Worm (Caenorhabditis elegans) whole organism, young adult: ENCODE data around the gene T09A12.8.

Experiments
- B0336.3 ChIP-seq: fragments of 200-800 bp; sonication (Bioruptor generic); IDR thresholded peaks from 2 replicates; pipeline ENCODE4 v1.3.6; 2022; ENCODE audit warnings: missing genetic modification characterization, missing compliant biosample characterization
- C06A6.2 ChIP-seq: fragments of 200-800 bp; sonication (Bioruptor generic); conservative IDR thresholded peaks from 2 replicates; pipeline ENCODE4 v1.3.6; 2022; ENCODE audit warnings: missing genetic modification characterization, missing compliant biosample characterization
- F10E7.11 ChIP-seq: sonication (generic microtip); optimal IDR thresholded peaks from 2 replicates; lab custom pipeline; 2017; ENCODE audit warnings: mild to moderate bottlenecking, missing genetic modification characterization, moderate library complexity, missing compliant biosample characterization
- F22D6.2 ChIP-seq: sonication (generic microtip); optimal IDR thresholded peaks from 2 replicates; lab custom pipeline; 2016; ENCODE audit warnings: mild to moderate bottlenecking, missing genetic modification characterization, missing compliant biosample characterization
- F55B11.4 ChIP-seq: sonication (generic microtip); optimal IDR thresholded peaks from 2 replicates; lab custom pipeline; 2016; ENCODE audit warnings: missing compliant biosample characterization, missing genetic modification characterization, borderline replicate concordance; ENCODE audit not compliant: insufficient read depth
- K11D2.4 ChIP-seq: fragments of 200-800 bp; sonication (Bioruptor generic); IDR thresholded peaks from 2 replicates; pipeline ENCODE4 v1.3.6; 2022; ENCODE audit warnings: missing genetic modification reagents, missing genetic modification characterization, missing compliant biosample characterization
- Y53F4B.3 ChIP-seq: fragments of 200-800 bp; sonication (Bioruptor generic); IDR thresholded peaks from 2 replicates; pipeline ENCODE4 v1.3.6; 2022; ENCODE audit warnings: missing genetic modification reagents, missing genetic modification characterization, missing compliant biosample characterization
- ZK185.1 ChIP-seq: sonication (generic microtip); optimal IDR thresholded peaks from 2 replicates; lab custom pipeline; 2016; ENCODE audit warnings: mild to moderate bottlenecking, missing genetic modification characterization, missing compliant biosample characterization; ENCODE audit not compliant: poor library complexity, severe bottlenecking
- aptf-2 ChIP-seq: fragments of 200-800 bp; sonication (Bioruptor generic); conservative IDR thresholded peaks from 2 replicates; pipeline ENCODE4 v1.3.6; 2022; ENCODE audit warnings: missing genetic modification reagents, missing genetic modification characterization, missing compliant biosample characterization
- aptf-3 ChIP-seq: fragments of 200-800 bp; sonication (Bioruptor generic); IDR thresholded peaks from 2 replicates; pipeline ENCODE4 v1.3.6; 2022; ENCODE audit warnings: missing genetic modification characterization, missing compliant biosample characterization
- athp-1 ChIP-seq: sonication (generic microtip); optimal IDR thresholded peaks from 2 replicates; lab custom pipeline; 2017; ENCODE audit warnings: mild to moderate bottlenecking, missing genetic modification characterization, missing compliant biosample characterization
- attf-3 ChIP-seq: fragments of 200-800 bp; sonication (Bioruptor generic); conservative IDR thresholded peaks from 2 replicates; pipeline ENCODE4 v1.3.6; 2022; ENCODE audit warnings: missing genetic modification reagents, missing genetic modification characterization, missing compliant biosample characterization
- attf-6 ChIP-seq: fragments of 200-800 bp; sonication (Bioruptor generic); IDR thresholded peaks from 2 replicates; pipeline ENCODE4 v1.3.6; 2022; ENCODE audit warnings: missing genetic modification reagents, missing genetic modification characterization, missing compliant biosample characterization
- bed-2 ChIP-seq: fragments of 200-800 bp; sonication (Bioruptor generic); IDR thresholded peaks from 2 replicates; pipeline ENCODE4 v1.3.6; 2022; ENCODE audit warnings: missing genetic modification reagents, missing genetic modification characterization, missing compliant biosample characterization
- ccch-3 ChIP-seq: fragments of 200-800 bp; sonication (Bioruptor generic); optimal IDR thresholded peaks from 2 replicates; lab custom pipeline; 2018; ENCODE audit warnings: mild to moderate bottlenecking, missing genetic modification characterization, missing compliant biosample characterization
- cebp-2 ChIP-seq: fragments of 200-800 bp; sonication (Bioruptor generic); IDR thresholded peaks from 2 replicates; pipeline ENCODE4 v1.3.6; 2022; ENCODE audit warnings: missing genetic modification characterization, missing compliant biosample characterization
- ceh-58 ChIP-seq: fragments of 200-800 bp; sonication (Bioruptor generic); IDR thresholded peaks from 2 replicates; pipeline ENCODE4 v1.3.6; 2022; ENCODE audit warnings: missing genetic modification characterization, missing compliant biosample characterization
- ceh-91 ChIP-seq: fragments of 200-800 bp; sonication (Bioruptor generic); IDR thresholded peaks from 2 replicates; pipeline ENCODE4 v1.3.6; 2022; ENCODE audit warnings: missing genetic modification reagents, missing genetic modification characterization, missing compliant biosample characterization
- chd-7 ChIP-seq: sonication (generic microtip); optimal IDR thresholded peaks from 2 replicates; lab custom pipeline; 2016; ENCODE audit warnings: mild to moderate bottlenecking, missing genetic modification characterization, moderate library complexity, missing compliant biosample characterization
- gei-17 ChIP-seq: fragments of 200-800 bp; sonication (Bioruptor generic); optimal IDR thresholded peaks from 2 replicates; lab custom pipeline; 2018; ENCODE audit warnings: mild to moderate bottlenecking, missing genetic modification characterization, missing compliant biosample characterization
- him-1 ChIP-seq: sonication (generic microtip); optimal IDR thresholded peaks from 2 replicates; lab custom pipeline; 2016; ENCODE audit warnings: missing genotype, missing genetic modification reagents, missing genetic modification characterization, missing compliant biosample characterization
- hlh-26 ChIP-seq: fragments of 200-800 bp; sonication (Bioruptor generic); conservative IDR thresholded peaks from 2 replicates; pipeline ENCODE4 v1.3.6; 2022; ENCODE audit warnings: missing genetic modification reagents, missing genetic modification characterization, missing compliant biosample characterization
- hmg-20 ChIP-seq: fragments of 200-800 bp; sonication (Bioruptor generic); IDR thresholded peaks from 2 replicates; pipeline ENCODE4 v1.3.6; 2022; ENCODE audit warnings: missing genetic modification reagents, missing genetic modification characterization, missing compliant biosample characterization
- hsf-1 ChIP-seq: fragments of 200-800 bp; sonication (Bioruptor generic); IDR thresholded peaks from 2 replicates; pipeline ENCODE4 v1.3.6; 2022; ENCODE audit warnings: missing genetic modification reagents, missing genetic modification characterization, missing compliant biosample characterization
- let-607 ChIP-seq, 2 experiments: fragments of 200-800 bp in 1 of 2; sonication (Bioruptor generic) in 1 of 2; sonication (generic microtip) in 1 of 2; optimal IDR thresholded peaks; 2 replicates each; lab custom pipeline; 2016 to 2018; ENCODE audit warnings: mild to moderate bottlenecking in 2 of 2, missing compliant biosample characterization in 2 of 2, missing genetic modification characterization in 2 of 2, moderate library complexity in 2 of 2, missing genotype in 1 of 2
- lin-26 ChIP-seq: fragments of 200-800 bp; sonication (Bioruptor generic); IDR thresholded peaks from 2 replicates; pipeline ENCODE4 v1.3.6; 2022; ENCODE audit warnings: missing genetic modification reagents, missing genetic modification characterization, missing compliant biosample characterization
- lin-40 ChIP-seq: sonication (generic microtip); optimal IDR thresholded peaks from 2 replicates; lab custom pipeline; 2016; ENCODE audit warnings: missing genetic modification characterization, mild to moderate bottlenecking, missing compliant biosample characterization, missing genotype, missing genetic modification reagents
- madf-3 ChIP-seq: fragments of 200-800 bp; sonication (Bioruptor generic); IDR thresholded peaks from 2 replicates; pipeline ENCODE4 v1.3.6; 2022; ENCODE audit warnings: missing genetic modification reagents, missing genetic modification characterization, missing compliant biosample characterization
- mes-4 ChIP-seq: sonication (generic microtip); optimal IDR thresholded peaks from 2 replicates; lab custom pipeline; 2016; ENCODE audit warnings: missing genotype, missing genetic modification characterization, missing compliant biosample characterization
- nhr-27 ChIP-seq: fragments of 200-800 bp; sonication (Bioruptor generic); optimal IDR thresholded peaks from 2 replicates; lab custom pipeline; 2018; ENCODE audit warnings: mild to moderate bottlenecking, missing genetic modification characterization, moderate library complexity, missing compliant biosample characterization
- somi-1 ChIP-seq: fragments of 200-800 bp; sonication (Bioruptor generic); optimal IDR thresholded peaks from 2 replicates; lab custom pipeline; 2018; ENCODE audit warnings: mild to moderate bottlenecking, missing genetic modification characterization, missing compliant biosample characterization
- tbx-9 ChIP-seq: sonication (generic microtip); optimal IDR thresholded peaks from 2 replicates; lab custom pipeline; 2016; ENCODE audit warnings: borderline replicate concordance, missing genetic modification characterization, inconsistent platforms, missing compliant biosample characterization
- unc-62 ChIP-seq: fragments of 150-350 bp; optimal IDR thresholded peaks from 2 replicates; lab custom pipeline; 2014; ENCODE audit warnings: missing biosample characterization, missing genetic modification reagents, missing genetic modification characterization

T09A12.8 gene

DNA sequence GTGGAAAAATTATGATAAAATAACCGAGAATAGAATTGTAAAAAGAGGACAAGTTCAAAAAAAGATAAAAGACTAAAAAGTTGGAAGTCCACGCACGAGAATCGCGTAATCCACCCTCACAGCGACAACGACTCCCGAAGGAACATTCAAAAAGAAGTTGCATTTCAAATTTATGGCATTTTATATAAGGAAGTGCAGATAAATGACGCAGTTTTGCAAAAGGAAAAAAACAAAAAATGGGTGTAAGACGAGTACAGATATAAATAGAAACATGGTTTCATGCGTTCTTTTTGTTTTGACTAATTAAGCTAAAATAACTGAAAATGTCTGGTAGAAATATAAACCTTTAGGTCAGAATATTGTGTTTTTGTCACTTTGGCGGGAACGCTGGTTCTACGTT, 39.7 kb upstream of the T09A12.8 start (continued):
- TF ChIP-seq athp-1 (tag; lab: Kevin White, UChicago) (no peak), C06A6.2 (no peak), ccch-3 (GFP tag; lab: Kevin White, UChicago) (no peak), gei-17 (GFP tag; lab: Kevin White, UChicago) (no peak), cebp-2 (GFP tag; lab: Robert Waterston, UW) (no peak), madf-3 (no peak)
- TF ChIP-seq, all 124 proteins: peak for 0

DNA sequence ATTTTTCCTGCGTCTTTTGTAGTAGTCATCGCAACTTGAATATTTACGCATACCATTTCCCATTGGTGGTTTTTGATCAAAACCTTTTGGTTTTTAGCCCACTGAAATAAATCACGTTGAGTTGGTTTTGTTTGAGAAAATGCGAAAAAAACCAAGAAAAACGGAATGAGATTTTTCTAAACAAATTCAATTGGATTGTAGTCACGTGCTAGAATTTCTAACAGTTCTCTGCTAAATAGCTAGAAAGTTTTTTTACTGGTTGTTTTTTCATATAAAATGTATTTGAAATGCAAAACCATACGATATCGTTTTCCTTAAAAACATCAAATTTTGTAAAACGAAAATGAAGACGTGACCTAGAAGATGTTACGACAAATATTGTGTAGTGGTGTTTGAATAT, 33.1 kb upstream of the T09A12.8 start, which contains the start of gene K07H8.12:
K07H8.12 (minus strand) TSS at position 101 of the 400 bp plus-strand sequence.
- TF ChIP-seq bed-2 (no peak), F22D6.2 (tag; lab: Kevin White, UChicago) (no peak), Y53F4B.3 (no peak), attf-6 (no peak), K11D2.4 (GFP tag; lab: Robert Waterston, UW) (no peak), somi-1 (GFP tag; lab: Kevin White, UChicago) (no peak), ceh-58 (GFP tag; lab: Robert Waterston, UW) (no peak), lin-26 (GFP tag; lab: Robert Waterston, UW) (no peak), B0336.3 (GFP tag; lab: Robert Waterston, UW) (no peak), ZK185.1 (no peak), attf-3 (GFP tag; lab: Robert Waterston, UW) (no peak), lin-40 (tag; lab: Kevin White, UChicago) (no peak), unc-62 (GFP tag; lab: Kevin White, UChicago) (no peak), mes-4 (tag; lab: Kevin White, UChicago) (no peak), F55B11.4 (tag; lab: Kevin White, UChicago) (no peak), aptf-3 (GFP tag; lab: Robert Waterston, UW) (no peak)

DNA sequence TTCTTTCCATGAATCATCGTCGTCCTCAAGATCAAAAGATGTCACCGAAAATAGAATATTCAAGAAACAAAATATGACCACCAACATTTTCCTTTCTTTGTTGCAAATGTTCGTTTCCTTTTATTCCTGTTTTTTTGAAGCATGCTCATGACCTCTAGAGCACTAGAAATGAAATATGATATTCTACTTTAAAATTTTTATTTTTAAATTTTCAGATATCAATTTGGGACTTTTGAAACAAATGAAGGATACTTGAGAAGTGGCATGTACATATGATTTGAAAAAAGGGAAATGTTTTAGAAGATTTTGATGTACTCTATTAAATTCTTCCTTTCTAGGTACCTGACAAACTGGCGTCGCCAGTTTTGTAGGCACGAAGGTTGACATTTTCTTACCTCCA, 31.7 kb upstream of the T09A12.8 start, which contains the start of gene K07H8.11:
K07H8.11 (minus strand) TSS at position 101 of the 400 bp plus-strand sequence.
- TF ChIP-seq F10E7.11 = no peak
- no peak for TF ChIP-seq nhr-27
- no peak for TF ChIP-seq ccch-3 (GFP tag; lab: Kevin White, UChicago)
- TF ChIP-seq chd-7 = no peak
- no peak for TF ChIP-seq hlh-26 (GFP tag; lab: Robert Waterston, UW)
- no peak for TF ChIP-seq tbx-9 (tag; lab: Kevin White, UChicago)
- no peak for TF ChIP-seq him-1 (tag; lab: Kevin White, UChicago)
- no peak for TF ChIP-seq hsf-1

DNA sequence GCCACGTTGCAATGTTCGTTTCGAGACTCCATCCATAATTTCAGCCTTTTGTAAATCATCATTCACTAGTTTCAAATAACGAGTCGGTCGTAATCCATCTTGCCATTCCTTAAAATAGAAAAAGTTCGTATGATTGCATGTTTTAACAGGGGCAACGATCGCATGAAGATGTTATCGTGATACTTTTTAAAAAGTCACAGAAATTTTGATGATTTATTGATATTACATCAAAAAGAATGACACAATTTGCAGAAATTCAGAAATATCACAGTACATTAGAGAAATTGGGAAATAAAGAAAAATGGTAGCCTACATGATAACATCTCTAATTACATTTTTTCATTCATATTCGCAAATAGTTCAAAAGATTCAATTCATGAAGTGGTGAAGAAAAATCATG, 29.8 kb upstream of the T09A12.8 start:
- TF ChIP-seq let-607 (tag; optimal IDR thresholded peaks at IDR 0.05; lab: Kevin White, UChicago) (no peak), B0336.3 (GFP tag; lab: Robert Waterston, UW) (no peak), ZK185.1 (no peak), Y53F4B.3 (no peak), hmg-20 (GFP tag; lab: Robert Waterston, UW) (no peak), ceh-91 (GFP tag; lab: Robert Waterston, UW) (no peak), aptf-2 (no peak), mes-4 (tag; lab: Kevin White, UChicago) (no peak), cebp-2 (GFP tag; lab: Robert Waterston, UW) (no peak)

DNA sequence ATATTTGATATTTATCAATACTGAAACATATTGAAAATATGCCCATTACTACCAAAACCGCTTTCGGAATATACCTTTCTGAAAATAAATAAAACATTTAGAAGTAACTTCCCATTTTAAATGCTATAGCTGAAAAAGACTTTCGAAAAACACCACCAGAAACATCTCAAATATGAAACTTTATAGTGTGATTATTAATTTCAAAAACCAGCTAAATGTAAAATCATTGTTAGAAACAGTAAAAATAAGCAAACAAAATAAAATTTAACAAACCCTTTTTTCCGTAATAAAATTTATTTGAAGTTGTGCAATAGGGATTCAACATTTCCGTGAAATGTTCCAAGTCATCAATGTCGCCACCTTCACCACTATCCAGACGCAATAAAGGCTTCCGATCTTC, 24.5 kb upstream of the T09A12.8 start, which contains the start of the genes K07H8.5 and K07H8.8:
K07H8.5 (plus strand) TSS at position 301 of the 400 bp plus-strand sequence.
K07H8.8 (minus strand) TSS at position 389 of the 400 bp plus-strand sequence.
- TF ChIP-seq K11D2.4 (GFP tag; lab: Robert Waterston, UW) (no peak), C06A6.2 (no peak)
- TF ChIP-seq, all 124 proteins: peak for 0
